Worm (Caenorhabditis elegans): Measurements from ENCODE around the gene dpy-2.

DNA sequence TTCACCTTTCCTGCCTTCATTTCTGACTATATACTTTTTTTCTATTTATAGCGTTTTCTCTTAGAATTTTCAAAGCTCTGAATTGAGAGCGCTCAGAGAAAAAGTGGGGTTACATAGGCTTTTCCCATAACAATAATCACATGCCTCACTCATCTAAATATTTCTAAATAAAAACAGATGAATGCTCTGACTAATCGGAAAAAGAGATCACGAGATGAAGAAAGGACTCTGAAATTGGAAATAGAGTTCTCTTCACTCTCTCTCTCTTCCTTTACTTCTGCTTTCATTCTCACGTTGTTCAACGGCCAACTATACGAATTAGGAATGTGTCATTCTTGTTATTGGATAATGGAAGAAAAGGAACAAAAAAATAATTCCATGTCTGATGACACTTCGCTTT lies 25.0 kb upstream of the dpy-2 start:
- no peak for TF ChIP-seq elt-2 (tag; optimal IDR thresholded peaks at IDR 0.05)
- TF ChIP-seq unc-55 (GFP tag; optimal IDR thresholded peaks at IDR 0.05), result no peak
- no peak for TF ChIP-seq pag-3 (tag; optimal IDR thresholded peaks at IDR 0.05; ENCODE audit: borderline replicate concordance)
- TF ChIP-seq unc-86 (tag; optimal IDR thresholded peaks at IDR 0.05), result no peak
- no peak for TF ChIP-seq sox-4 (tag; optimal IDR thresholded peaks at IDR 0.05)
- TF ChIP-seq ref-2 (tag; optimal IDR thresholded peaks at IDR 0.05), result no peak
